Worm (Caenorhabditis elegans) whole organism, L2 larva: ENCODE measurements around the gene rig-6.

Source experiments
- Y55F3AM.14 ChIP-seq: fragments of 200-800 bp; sonication (Bioruptor generic); optimal IDR thresholded peaks from 2 replicates; lab custom pipeline; 2018; ENCODE audit warnings: mild to moderate bottlenecking, missing genetic modification characterization, missing compliant biosample characterization
- nhr-237 ChIP-seq: fragments of 150-350 bp; optimal IDR thresholded peaks from 2 replicates; lab custom pipeline; 2014; ENCODE audit warnings: missing biosample characterization, missing genetic modification characterization

ce11 chrII:4800524-4800923 is 11.4 kb downstream of the rig-6 start:
- TF ChIP-seq nhr-237 = no peak
- no peak for TF ChIP-seq Y55F3AM.14 (GFP tag; lab: Kevin White, UChicago)
